Fruit fly (Drosophila melanogaster) whole organism, embryonic: Measurements from ENCODE around the gene Nup98-96.

Source experiments
- Abd-B ChIP-seq: fragments of 200-800 bp; sonication (Bioruptor generic); optimal IDR thresholded peaks from 2 replicates; lab custom pipeline; 2018; ENCODE audit warnings: missing biosample characterization, mild to moderate bottlenecking, missing genetic modification characterization, moderate library complexity
- CG11247 ChIP-seq: fragments of 200-800 bp; sonication (Bioruptor generic); IDR thresholded peaks from 2 replicates; pipeline ENCODE4 v1.3.6; 2022; ENCODE audit warnings: missing biosample characterization, missing genetic modification characterization
- CG11398 ChIP-seq: fragments of 200-800 bp; sonication (Bioruptor generic); optimal IDR thresholded peaks from 2 replicates; lab custom pipeline; 2016; ENCODE audit warnings: missing biosample characterization, missing genetic modification characterization
- CG13424 ChIP-seq: fragments of 200-800 bp; sonication (Bioruptor generic); optimal IDR thresholded peaks from 2 replicates; lab custom pipeline; 2019; ENCODE audit warnings: missing biosample characterization, mild to moderate bottlenecking, missing genetic modification characterization, moderate library complexity
- CG14050 ChIP-seq: fragments of 200-800 bp; sonication (Bioruptor generic); IDR thresholded peaks from 3 replicates; pipeline ENCODE4 v1.3.6; 2022; ENCODE audit warnings: missing biosample characterization, missing genetic modification characterization
- CG17912 ChIP-seq: fragments of 200-800 bp; sonication (Bioruptor generic); optimal IDR thresholded peaks from 2 replicates; lab custom pipeline; 2018; ENCODE audit warnings: missing biosample characterization, mild to moderate bottlenecking, missing genetic modification characterization
- CG1832 ChIP-seq: fragments of 200-800 bp; sonication (Bioruptor generic); optimal IDR thresholded peaks from 2 replicates; lab custom pipeline; 2017; ENCODE audit warnings: missing biosample characterization, mild to moderate bottlenecking, missing genetic modification characterization, inconsistent platforms
- CG18599 ChIP-seq: fragments of 200-800 bp; sonication (Bioruptor generic); optimal IDR thresholded peaks from 3 replicates; lab custom pipeline; 2017; ENCODE audit warnings: missing biosample characterization, missing genetic modification characterization, mild to moderate bottlenecking, moderate library complexity, missing genetic modification reagents
- CG4328 ChIP-seq: fragments of 200-800 bp; sonication (Bioruptor generic); optimal IDR thresholded peaks from 3 replicates; lab custom pipeline; 2017; ENCODE audit warnings: missing biosample characterization, missing genetic modification reagents, missing genetic modification characterization
- CG6791 ChIP-seq: fragments of 200-800 bp; sonication (Bioruptor generic); IDR thresholded peaks from 3 replicates; pipeline ENCODE4 v1.3.6; 2022; ENCODE audit warnings: missing biosample characterization, missing genetic modification characterization; ENCODE audit not compliant: partially characterized antibody
- CG7271 ChIP-seq: fragments of 200-800 bp; sonication (Bioruptor generic); optimal IDR thresholded peaks from 2 replicates; lab custom pipeline; 2018; ENCODE audit warnings: missing biosample characterization, mild to moderate bottlenecking, missing genetic modification characterization, moderate library complexity
- CG7556 ChIP-seq: fragments of 200-800 bp; sonication (Bioruptor generic); optimal IDR thresholded peaks from 2 replicates; lab custom pipeline; 2017; ENCODE audit warnings: missing biosample characterization, mild to moderate bottlenecking, missing genetic modification characterization
- CG7839 ChIP-seq: fragments of 200-800 bp; sonication (Bioruptor generic); optimal IDR thresholded peaks from 3 replicates; lab custom pipeline; 2018; ENCODE audit warnings: missing biosample characterization, mild to moderate bottlenecking, missing genetic modification characterization, moderate library complexity
- CG8388 ChIP-seq: fragments of 200-800 bp; sonication (Bioruptor generic); optimal IDR thresholded peaks from 2 replicates; lab custom pipeline; 2019; ENCODE audit warnings: missing biosample characterization, mild to moderate bottlenecking, missing genetic modification characterization, moderate library complexity
- CG9437 ChIP-seq: fragments of 200-800 bp; sonication (Bioruptor generic); optimal IDR thresholded peaks from 2 replicates; lab custom pipeline; 2018; ENCODE audit warnings: missing biosample characterization, mild to moderate bottlenecking, missing genetic modification characterization
- CG9797 ChIP-seq: fragments of 200-800 bp; sonication (Bioruptor generic); optimal IDR thresholded peaks from 3 replicates; lab custom pipeline; 2018; ENCODE audit warnings: missing biosample characterization, mild to moderate bottlenecking, missing genetic modification characterization
- Ets65A ChIP-seq: fragments of 200-800 bp; sonication (Bioruptor generic); peaks from one replicate; lab custom pipeline; 2016; ENCODE audit warnings: missing biosample characterization, missing genetic modification characterization
- HHEX ChIP-seq: fragments of 200-800 bp; sonication (Bioruptor generic); optimal IDR thresholded peaks from 3 replicates; lab custom pipeline; 2017; ENCODE audit warnings: missing biosample characterization, mild to moderate bottlenecking, missing genetic modification characterization, missing genetic modification reagents
- HLH3B ChIP-seq: fragments of 200-800 bp; sonication (Bioruptor generic); IDR thresholded peaks from 2 replicates; pipeline ENCODE4 v1.3.6; 2022; ENCODE audit warnings: missing biosample characterization, missing genetic modification characterization
- Jarid2 ChIP-seq: fragments of 200-800 bp; sonication (Bioruptor generic); optimal IDR thresholded peaks from 3 replicates; lab custom pipeline; 2017; ENCODE audit warnings: mild to moderate bottlenecking, missing biosample characterization, missing genetic modification reagents, missing genetic modification characterization
- Mes4 ChIP-seq: fragments of 200-800 bp; sonication (Bioruptor generic); optimal IDR thresholded peaks from 2 replicates; lab custom pipeline; 2016; ENCODE audit warnings: missing biosample characterization, missing genetic modification characterization
- Rx ChIP-seq: fragments of 200-800 bp; sonication (Bioruptor generic); IDR thresholded peaks from 2 replicates; pipeline ENCODE4 v1.3.6; 2022; ENCODE audit warnings: missing biosample characterization, missing genetic modification characterization
- Six4 ChIP-seq: fragments of 200-800 bp; sonication (Bioruptor generic); optimal IDR thresholded peaks from 2 replicates; lab custom pipeline; 2016; ENCODE audit warnings: missing biosample characterization, missing genetic modification characterization
- Stat92E ChIP-seq, 3 experiments: fragments of >200 bp in 2 of 3; fragments of 200-800 bp in 1 of 3; sonication (Bioruptor generic) in 1 of 3; optimal IDR thresholded peaks; 2 replicates each; lab custom pipeline; 2017 to 2019; ENCODE audit warnings: missing biosample characterization in 3 of 3, missing genetic modification characterization in 3 of 3, mild to moderate bottlenecking in 1 of 3, moderate library complexity in 1 of 3
- Tbp ChIP-seq: fragments of >200 bp; optimal IDR thresholded peaks from 2 replicates; lab custom pipeline; 2018; ENCODE audit warnings: missing biosample characterization, missing genetic modification characterization
- ap ChIP-seq: fragments of 200-800 bp; sonication (Bioruptor generic); IDR thresholded peaks from 2 replicates; pipeline ENCODE4 v1.3.6; 2022; ENCODE audit warnings: missing biosample characterization, missing genetic modification characterization
- ara ChIP-seq: fragments of 200-800 bp; sonication (Bioruptor generic); IDR thresholded peaks from 2 replicates; pipeline ENCODE4 v1.3.6; 2022; ENCODE audit warnings: missing biosample characterization, missing genetic modification characterization
- bbx ChIP-seq: fragments of 200-800 bp; sonication (Bioruptor generic); IDR thresholded peaks from 2 replicates; pipeline ENCODE4 v1.3.6; 2022; ENCODE audit warnings: missing biosample characterization, missing genetic modification characterization; ENCODE audit not compliant: partially characterized antibody
- br ChIP-seq: fragments of >200 bp; optimal IDR thresholded peaks from 2 replicates; lab custom pipeline; 2017
- caup ChIP-seq: fragments of 200-800 bp; sonication (Bioruptor generic); optimal IDR thresholded peaks from 3 replicates; lab custom pipeline; 2017; ENCODE audit warnings: missing biosample characterization, mild to moderate bottlenecking, missing genetic modification characterization, moderate library complexity; ENCODE audit not compliant: severe bottlenecking
- corto ChIP-seq: fragments of 200-800 bp; sonication (Bioruptor generic); optimal IDR thresholded peaks from 2 replicates; lab custom pipeline; 2016; ENCODE audit warnings: missing biosample characterization, mild to moderate bottlenecking, missing genetic modification characterization, moderate library complexity
- eyg ChIP-seq: fragments of 200-800 bp; sonication (Bioruptor generic); optimal IDR thresholded peaks from 3 replicates; lab custom pipeline; 2016; ENCODE audit warnings: missing biosample characterization, missing genetic modification characterization
- fd3F ChIP-seq: fragments of 200-800 bp; sonication (Bioruptor generic); optimal IDR thresholded peaks from 2 replicates; lab custom pipeline; 2018; ENCODE audit warnings: missing biosample characterization, mild to moderate bottlenecking, missing genetic modification characterization, moderate library complexity
- gro ChIP-seq: fragments of 200-800 bp; sonication (Bioruptor generic); optimal IDR thresholded peaks from 2 replicates; lab custom pipeline; 2016; ENCODE audit warnings: missing biosample characterization, missing genetic modification characterization
- gsb-n ChIP-seq: fragments of 200-800 bp; sonication (Bioruptor generic); optimal IDR thresholded peaks from 3 replicates; lab custom pipeline; 2018; ENCODE audit warnings: missing biosample characterization, mild to moderate bottlenecking, missing genetic modification characterization
- lab ChIP-seq: fragments of 200-800 bp; sonication (Bioruptor generic); optimal IDR thresholded peaks from 3 replicates; lab custom pipeline; 2017; ENCODE audit warnings: missing biosample characterization, missing genetic modification characterization, mild to moderate bottlenecking, moderate library complexity, missing genetic modification reagents
- lmd ChIP-seq: fragments of 200-800 bp; sonication (Bioruptor generic); IDR thresholded peaks from 2 replicates; pipeline ENCODE4 v1.3.6; 2022; ENCODE audit warnings: missing biosample characterization, missing genetic modification characterization
- lov ChIP-seq, 2 experiments: fragments of 200-800 bp in 1 of 2; fragments of >200 bp in 1 of 2; sonication (Bioruptor generic) in 1 of 2; IDR thresholded peaks in 1 of 2; optimal IDR thresholded peaks in 1 of 2; 2 replicates in 1 of 2; 3 replicates in 1 of 2; pipeline versions ENCODE4 v1.3.6 to Lab custom; 2017 to 2022; ENCODE audit warnings: missing biosample characterization in 1 of 2, missing genetic modification characterization in 1 of 2
- mirr ChIP-seq: fragments of 200-800 bp; sonication (Bioruptor generic); optimal IDR thresholded peaks from 3 replicates; lab custom pipeline; 2018; ENCODE audit warnings: missing biosample characterization, mild to moderate bottlenecking, missing genetic modification characterization
- nau ChIP-seq: fragments of 200-800 bp; sonication (Bioruptor generic); optimal IDR thresholded peaks from 3 replicates; lab custom pipeline; 2017; ENCODE audit warnings: missing biosample characterization, mild to moderate bottlenecking, missing genetic modification characterization, missing genetic modification reagents
- ro ChIP-seq: fragments of 200-800 bp; sonication (Bioruptor generic); IDR thresholded peaks from 2 replicates; pipeline ENCODE4 v1.3.6; 2022; ENCODE audit warnings: missing biosample characterization, missing genetic modification characterization
- so ChIP-seq: fragments of 200-800 bp; sonication (Bioruptor generic); IDR thresholded peaks from 3 replicates; pipeline ENCODE4 v1.3.6; 2022; ENCODE audit warnings: missing biosample characterization, missing genetic modification characterization
- tap ChIP-seq: fragments of 200-800 bp; optimal IDR thresholded peaks from 3 replicates; lab custom pipeline; 2019; ENCODE audit warnings: missing biosample characterization, mild to moderate bottlenecking, missing genetic modification characterization, moderate library complexity
- tin ChIP-seq: fragments of 200-800 bp; sonication (Bioruptor generic); optimal IDR thresholded peaks from 3 replicates; lab custom pipeline; 2016; ENCODE audit warnings: missing biosample characterization, missing genetic modification characterization
- trem ChIP-seq: fragments of 200-800 bp; optimal IDR thresholded peaks from 3 replicates; lab custom pipeline; 2019; ENCODE audit warnings: missing biosample characterization, mild to moderate bottlenecking, missing genetic modification characterization, moderate library complexity
- ttk ChIP-seq: fragments of 200-800 bp; sonication (Bioruptor generic); IDR thresholded peaks from 2 replicates; pipeline ENCODE4 v2.1.2; 2022; ENCODE audit warnings: missing biosample characterization, missing genetic modification characterization
- tup ChIP-seq: fragments of 200-800 bp; sonication (Bioruptor generic); optimal IDR thresholded peaks from 2 replicates; lab custom pipeline; 2016; ENCODE audit warnings: missing biosample characterization, mild to moderate bottlenecking, missing genetic modification characterization, moderate library complexity
- vfl ChIP-seq: fragments of 200-800 bp; sonication (Bioruptor generic); optimal IDR thresholded peaks from 2 replicates; lab custom pipeline; 2016; ENCODE audit warnings: missing biosample characterization, missing genetic modification characterization
- z ChIP-seq: fragments of 200-800 bp; sonication (Bioruptor generic); IDR thresholded peaks from 3 replicates; pipeline ENCODE4 v1.3.6; 2022; ENCODE audit warnings: missing biosample characterization, missing genetic modification characterization
- zfh1 ChIP-seq: fragments of 200-800 bp; sonication (Bioruptor generic); IDR thresholded peaks from 3 replicates; pipeline ENCODE4 v1.3.6; 2022; ENCODE audit warnings: missing biosample characterization, missing genetic modification characterization

Nup98-96 gene

dm6 chr3R:23772808-23773207 lies 8.6 kb downstream of the Nup98-96 start, which contains the start of gene tst (continued):
- peak; percentile 81 for TF ChIP-seq CG9437 (GFP tag; lab: Kevin White, UChicago)
- TF ChIP-seq HHEX (GFP tag; lab: Kevin White, UChicago), result peak; percentile 90
- no peak for TF ChIP-seq nau
- peak; percentile 97 for TF ChIP-seq lmd (GFP tag; lab: Robert Waterston, UW)
- TF ChIP-seq CG7839 (tag; lab: Kevin White, UChicago), result peak; percentile 93
- TF ChIP-seq ro (GFP tag; lab: Robert Waterston, UW), result peak; percentile 94
- TF ChIP-seq ttk (GFP tag; lab: Robert Waterston, UW), result peak; percentile 98
- peak; percentile 97 for TF ChIP-seq HLH3B
- no peak for TF ChIP-seq CG11398 (GFP tag; lab: Kevin White, UChicago)
- peak; percentile 87 for TF ChIP-seq CG7271 (tag; lab: Kevin White, UChicago)
- peak; percentile 98 for TF ChIP-seq zfh1 (GFP tag; lab: Robert Waterston, UW)
- peak; percentile 88 for TF ChIP-seq fd3F (GFP tag; lab: Kevin White, UChicago)
- TF ChIP-seq Ets65A (GFP tag; lab: Kevin White, UChicago), result peak; percentile 92
- no peak for TF ChIP-seq lov (optimal IDR thresholded peaks at IDR 0.05; lab: Kevin White, UChicago)
- peak; percentile 93 for TF ChIP-seq lov (GFP tag; IDR thresholded peaks at IDR 0.05; lab: Robert Waterston, UW)
- TF ChIP-seq Mes4 (GFP tag; lab: Kevin White, UChicago), result peak; percentile 7
- TF ChIP-seq mirr (GFP tag; lab: Kevin White, UChicago), result peak; percentile 21
- TF ChIP-seq Abd-B (GFP tag; lab: Kevin White, UChicago), result peak; percentile 95
- peak; percentile 36 for TF ChIP-seq corto
- peak; percentile 89 for TF ChIP-seq CG8388 (GFP tag; lab: Kevin White, UChicago)
- TF ChIP-seq caup (GFP tag; lab: Kevin White, UChicago), result peak; percentile 86
- no peak for TF ChIP-seq CG6791 (GFP tag; lab: Robert Waterston, UW)
- TF ChIP-seq tup (GFP tag; lab: Kevin White, UChicago), result peak; percentile 74
- TF ChIP-seq CG13424, result peak; percentile 92
- peak; percentile 31 for TF ChIP-seq Jarid2
- peak; percentile 84 for TF ChIP-seq tap (tag; lab: Kevin White, UChicago)
- TF ChIP-seq gro (GFP tag; lab: Kevin White, UChicago), result no peak
- TF ChIP-seq gsb-n (tag; lab: Kevin White, UChicago), result peak; percentile 95
- TF ChIP-seq z, result peak; percentile 59; the same call in 1 of the 3 replicates
- peak; percentile 53 for TF ChIP-seq CG17912 (GFP tag; lab: Kevin White, UChicago)
- peak; percentile 41 for TF ChIP-seq CG4328 (GFP tag; lab: Kevin White, UChicago)
- no peak for TF ChIP-seq CG1832

dm6 chr3R:23767417-23767853 lies 14.0 kb downstream of the Nup98-96 start, which contains the start of the genes CG10214 and CG10375:
TSS of gene CG10214 (minus strand) at chr3R:23767488.
TSS of gene CG10375 (plus strand) at chr3R:23767712.
- peak; percentile 58 for TF ChIP-seq CG7556 (GFP tag; lab: Kevin White, UChicago)
- peak; percentile 98 for TF ChIP-seq CG9797
- 0 out of 2 replicates have a peak, but pooled peaks have one; percentile 37 for TF ChIP-seq CG11247 (GFP tag; lab: Robert Waterston, UW)
- no peak for TF ChIP-seq lov (optimal IDR thresholded peaks at IDR 0.05; lab: Kevin White, UChicago)
- peak; percentile 74; the same call in 1 of the 3 replicates for TF ChIP-seq lov (GFP tag; IDR thresholded peaks at IDR 0.05; lab: Robert Waterston, UW)
- no peak for TF ChIP-seq so
- TF ChIP-seq ap (GFP tag; lab: Robert Waterston, UW), result no peak
- TF ChIP-seq eyg (GFP tag; lab: Kevin White, UChicago), result peak; percentile 65
- TF ChIP-seq Tbp, result no peak
- no peak for TF ChIP-seq Stat92E (GFP tag; optimal IDR thresholded peaks at IDR 0.05; lab: Kevin White, UChicago)
- TF ChIP-seq Rx, result peak; percentile 59
- TF ChIP-seq trem, result peak; percentile 90
- TF ChIP-seq Six4 (GFP tag; lab: Kevin White, UChicago), result peak; percentile 65
- peak; percentile 10; the same call in 1 of the 2 replicates for TF ChIP-seq ara
- TF ChIP-seq lab, result peak; percentile 70
- TF ChIP-seq vfl, result peak; percentile 69
- peak; percentile 78 for TF ChIP-seq CG18599 (GFP tag; lab: Kevin White, UChicago)
- no peak for TF ChIP-seq bbx (GFP tag; lab: Robert Waterston, UW)
- TF ChIP-seq br, result no peak
- no peak for TF ChIP-seq CG14050
- peak; percentile 73 for TF ChIP-seq tin
